Fruit fly (Drosophila melanogaster): ENCODE data around the gene CG14857.

dm6 chr3R:14852610-14853009, 51.0 kb downstream of the CG14857 start:
- TF ChIP-seq hth (optimal IDR thresholded peaks at IDR 0.05) (no peak), Sry-β (GFP tag; optimal IDR thresholded peaks at IDR 0.05) (no peak)

Measured in whole organism, embryonic.